Worm (Caenorhabditis elegans): Measurements from ENCODE around the gene egas-3.

DNA sequence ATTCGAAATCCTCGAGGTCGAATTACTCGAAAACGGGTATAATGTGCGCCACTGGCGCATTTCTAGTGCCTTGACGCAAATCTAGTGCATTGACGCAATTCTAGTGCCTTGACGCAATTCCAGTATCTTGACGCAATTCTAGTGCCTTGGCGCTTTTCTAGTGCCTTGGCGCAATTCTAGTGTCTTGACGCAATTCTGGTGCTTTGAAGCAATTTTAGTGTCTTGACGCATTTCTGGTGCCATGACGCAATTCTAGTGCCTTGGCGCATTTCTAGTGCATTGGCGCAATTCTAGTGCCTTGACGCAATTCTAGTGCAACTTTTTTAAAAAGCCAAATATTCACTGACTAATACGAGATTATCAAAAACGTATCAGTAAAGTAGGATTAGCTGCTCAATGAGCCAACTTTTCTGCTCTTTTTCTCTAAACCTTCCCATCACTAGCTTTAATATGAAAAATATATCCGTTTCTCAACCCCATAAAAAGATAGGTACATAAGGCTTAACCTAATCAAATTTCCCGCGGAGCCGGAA is 48.4 kb upstream of the egas-3 start, which contains the start of gene Y69H2.17:
- TF ChIP-seq unc-62 (GFP tag; optimal IDR thresholded peaks at IDR 0.05) (no peak), snpc-4 (GFP tag; optimal IDR thresholded peaks at IDR 0.05) (no peak), snpc-4 (tag; optimal IDR thresholded peaks at IDR 0.05) (no peak)
